Worm (Caenorhabditis elegans) whole organism, L1 larva: ENCODE measurements around the gene C55A6.10.

Source experiments
- aly-2 ChIP-seq: fragments of 150-350 bp; optimal IDR thresholded peaks from 2 replicates; lab custom pipeline; 2014; ENCODE audit warnings: missing biosample characterization, missing genetic modification characterization
- ceh-88 ChIP-seq: fragments of 200-800 bp; sonication (Bioruptor generic); IDR thresholded peaks from 2 replicates; pipeline ENCODE4 v1.3.6; 2022; ENCODE audit warnings: missing genetic modification characterization, missing compliant biosample characterization
- fkh-10 ChIP-seq: sonication (generic microtip); optimal IDR thresholded peaks from 2 replicates; lab custom pipeline; 2017; ENCODE audit warnings: missing biosample characterization, missing genetic modification reagents, missing genetic modification characterization
- lin-39 ChIP-seq: fragments of 150-350 bp; optimal IDR thresholded peaks from 2 replicates; lab custom pipeline; 2014; ENCODE audit warnings: missing biosample characterization, missing genetic modification reagents, missing genetic modification characterization
- nhr-11 ChIP-seq: fragments of 150-350 bp; optimal IDR thresholded peaks from 2 replicates; lab custom pipeline; 2014; ENCODE audit warnings: missing biosample characterization, missing genetic modification characterization
- nhr-47 ChIP-seq: sonication (generic microtip); optimal IDR thresholded peaks from 2 replicates; lab custom pipeline; 2016; ENCODE audit warnings: mild to moderate bottlenecking, missing genetic modification characterization, moderate library complexity, missing compliant biosample characterization
- nhr-76 ChIP-seq: sonication (generic microtip); optimal IDR thresholded peaks from 2 replicates; lab custom pipeline; 2017; ENCODE audit warnings: missing biosample characterization, missing genetic modification characterization
- swsn-7 ChIP-seq: sonication (generic microtip); optimal IDR thresholded peaks from 2 replicates; lab custom pipeline; 2016; ENCODE audit warnings: missing genetic modification characterization, missing compliant biosample characterization
- tlp-1 ChIP-seq: fragments of 150-350 bp; optimal IDR thresholded peaks from 2 replicates; lab custom pipeline; 2014; ENCODE audit warnings: missing biosample characterization, missing genetic modification characterization
- unc-62 ChIP-seq: fragments of 150-350 bp; optimal IDR thresholded peaks from 2 replicates; lab custom pipeline; 2014; ENCODE audit warnings: missing biosample characterization, missing genetic modification reagents, missing genetic modification characterization
- unc-86 ChIP-seq: sonication (generic microtip); optimal IDR thresholded peaks from 2 replicates; lab custom pipeline; 2016; ENCODE audit warnings: missing genetic modification characterization, missing compliant biosample characterization
- ztf-11 ChIP-seq, 2 experiments: sonication (generic microtip); optimal IDR thresholded peaks; 2 replicates each; lab custom pipeline; 2016 to 2017; ENCODE audit warnings: missing genetic modification characterization in 2 of 2, missing biosample characterization in 1 of 2, missing compliant biosample characterization in 1 of 2

- TF ChIP-seq tlp-1 (tag; lab: Kevin White, UChicago) (no peak), nhr-76 (tag; lab: Kevin White, UChicago) (no peak), aly-2 (no peak), lin-39 (tag; lab: Kevin White, UChicago) (no peak), nhr-11 (no peak), unc-62 (no peak), unc-86 (tag; lab: Kevin White, UChicago) (no peak), ceh-88 (no peak), nhr-47 (no peak), fkh-10 (no peak), swsn-7 (tag; lab: Kevin White, UChicago) (no peak), ztf-11 (tag; optimal IDR thresholded peaks at IDR 0.05; lab: Kevin White, UChicago) (no peak)
Observed at ce11 chrV:11496283-11496682, 8.9 kb upstream of the C55A6.10 start, which contains the start of gene htrl-1.
